Fruit fly (Drosophila melanogaster): ENCODE results near the gene NijA.

NijA gene

DNA sequence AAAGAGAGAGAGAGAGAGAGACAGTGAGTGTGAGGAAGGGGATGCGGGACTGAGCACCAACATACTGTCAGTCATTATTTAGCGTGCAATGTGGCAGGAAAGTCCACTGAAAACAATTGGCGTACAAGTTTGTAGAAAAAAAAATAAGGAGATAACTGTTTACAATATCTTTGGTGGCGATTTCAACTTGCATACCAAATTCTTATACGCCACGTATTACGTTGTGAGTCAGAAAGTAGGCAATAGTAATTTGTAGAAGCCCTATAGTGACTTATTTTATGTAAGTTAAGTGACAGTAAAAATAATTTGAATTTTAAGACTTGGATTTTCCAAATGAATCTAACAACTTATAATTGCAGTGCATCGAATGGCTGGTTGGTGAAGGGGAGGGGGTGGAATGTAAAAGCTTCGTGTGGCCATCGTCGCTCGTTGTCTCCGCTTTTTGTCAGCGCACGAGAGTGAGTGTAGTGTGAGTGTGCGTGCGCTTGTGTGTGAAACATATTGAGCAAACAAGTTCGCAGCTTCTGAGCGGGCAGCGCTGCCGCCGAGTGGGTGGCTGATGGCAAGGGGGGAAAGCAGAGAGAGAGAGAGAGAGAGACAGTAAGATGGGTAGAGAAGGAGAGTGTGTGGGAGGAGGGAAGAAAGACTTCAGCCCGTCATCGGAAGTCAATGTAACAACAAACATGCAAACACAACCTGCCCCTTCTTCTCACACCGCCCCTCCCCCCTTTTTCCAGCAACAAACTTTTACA, 43.2 kb upstream of the NijA start (continued):
- peak; percentile 77 for TF ChIP-seq Vsx1 (GFP tag; optimal IDR thresholded peaks at IDR 0.05)
- peak; percentile 90 for TF ChIP-seq CG11560 (tag; IDR thresholded peaks at IDR 0.05)
- TF ChIP-seq insv (GFP tag; optimal IDR thresholded peaks at IDR 0.05), result peak in 1 of 2 experiments; percentile 49
- TF ChIP-seq ham (GFP tag; IDR thresholded peaks at IDR 0.05), result peak; percentile 74
- TF ChIP-seq Sry-δ (GFP tag; optimal IDR thresholded peaks at IDR 0.05), result peak; percentile 72
- TF ChIP-seq HmgZ (tag; optimal IDR thresholded peaks at IDR 0.05), result peak; percentile 80
- peak; percentile 94 for TF ChIP-seq D19A (tag; optimal IDR thresholded peaks at IDR 0.05)
- TF ChIP-seq knrl (GFP tag; IDR thresholded peaks at IDR 0.05; ENCODE audit: partially characterized antibody), result peak; percentile 30; the same call in 1 of the 3 replicates
- peak; percentile 87 for TF ChIP-seq CG6654 (GFP tag; optimal IDR thresholded peaks at IDR 0.05)
- peak; percentile 81 for TF ChIP-seq zf30C (GFP tag; optimal IDR thresholded peaks at IDR 0.05)
- TF ChIP-seq CG9797 (GFP tag; optimal IDR thresholded peaks at IDR 0.05), result peak; percentile 40
- peak; percentile 86 for TF ChIP-seq al (GFP tag; IDR thresholded peaks at IDR 0.05)
- TF ChIP-seq Rfx (GFP tag; IDR thresholded peaks at IDR 0.05), result peak; percentile 97
- no peak for TF ChIP-seq tna (GFP tag; IDR thresholded peaks at IDR 0.05; ENCODE audit: partially characterized antibody)
- no peak for TF ChIP-seq br (optimal IDR thresholded peaks at IDR 0.05)
- peak; percentile 83 for TF ChIP-seq ci (GFP tag; IDR thresholded peaks at IDR 0.05)
- peak; percentile 47 for TF ChIP-seq ac (GFP tag; optimal IDR thresholded peaks at IDR 0.05)
- TF ChIP-seq CG14441 (GFP tag; IDR thresholded peaks at IDR 0.05), result peak; percentile 98
- TF ChIP-seq Fer3 (tag; optimal IDR thresholded peaks at IDR 0.05), result peak; percentile 90
- TF ChIP-seq klu (GFP tag; IDR thresholded peaks at IDR 0.05), result peak; percentile 78
- TF ChIP-seq Med (GFP tag), result peak; percentile 99
- TF ChIP-seq bcd (GFP tag; optimal IDR thresholded peaks at IDR 0.05), result peak; percentile 97
- TF ChIP-seq MBD-R2 (GFP tag; IDR thresholded peaks at IDR 0.05), result peak; percentile 79; the same call in 1 of the 2 replicates
- TF ChIP-seq gsb-n (tag; optimal IDR thresholded peaks at IDR 0.05), result peak; percentile 77
- TF ChIP-seq CG12659 (GFP tag; optimal IDR thresholded peaks at IDR 0.05), result peak; percentile 94
- TF ChIP-seq tin (GFP tag; optimal IDR thresholded peaks at IDR 0.05), result peak; percentile 94
- TF ChIP-seq CG18011 (GFP tag; optimal IDR thresholded peaks at IDR 0.05), result peak; percentile 71
- peak; percentile 87 for TF ChIP-seq kay (GFP tag; optimal IDR thresholded peaks at IDR 0.05)
- peak; percentile 90 for TF ChIP-seq disco-r (GFP tag; optimal IDR thresholded peaks at IDR 0.05)
- TF ChIP-seq sc (optimal IDR thresholded peaks at IDR 0.05), result no peak
- peak; percentile 80 for TF ChIP-seq sc (GFP tag; optimal IDR thresholded peaks at IDR 0.05)
- TF ChIP-seq jing (GFP tag; optimal IDR thresholded peaks at IDR 0.05), result peak; percentile 77
- TF ChIP-seq Hr78 (GFP tag; optimal IDR thresholded peaks at IDR 0.05), result peak in 1 of 2 experiments; percentile 84
- TF ChIP-seq her (GFP tag; optimal IDR thresholded peaks at IDR 0.05), result peak; percentile 87
- peak; percentile 89 for TF ChIP-seq CG5245 (GFP tag; optimal IDR thresholded peaks at IDR 0.05)
- TF ChIP-seq CG10431 (GFP tag; optimal IDR thresholded peaks at IDR 0.05), result peak; percentile 70
- peak; percentile 52 for TF ChIP-seq CG8281 (tag; optimal IDR thresholded peaks at IDR 0.05)
- TF ChIP-seq bab2 (GFP tag; optimal IDR thresholded peaks at IDR 0.05), result peak; percentile 97
- TF ChIP-seq ems (GFP tag; optimal IDR thresholded peaks at IDR 0.05), result peak; percentile 92
- TF ChIP-seq hbn (GFP tag; IDR thresholded peaks at IDR 0.05; ENCODE audit: partially characterized antibody), result no peak
- TF ChIP-seq CHES-1-like (GFP tag; optimal IDR thresholded peaks at IDR 0.05), result peak; percentile 90
- TF ChIP-seq CG1792 (GFP tag; optimal IDR thresholded peaks at IDR 0.05), result peak; percentile 96
- TF ChIP-seq ase (GFP tag; IDR thresholded peaks at IDR 0.05), result peak; percentile 96
- TF ChIP-seq Atf-2 (GFP tag; optimal IDR thresholded peaks at IDR 0.05), result peak; percentile 89
- peak; percentile 90 for TF ChIP-seq Antp (GFP tag; optimal IDR thresholded peaks at IDR 0.05)
